Fruit fly (Drosophila melanogaster) whole organism, embryonic: Measurements from ENCODE around the gene Mtch.

Experiments used
- Antp ChIP-seq: fragments of 200-800 bp; sonication (Bioruptor generic); optimal IDR thresholded peaks from 3 replicates; lab custom pipeline; 2016; ENCODE audit warnings: missing biosample characterization, missing genetic modification characterization
- BEAF-32 ChIP-seq: fragments of 200-800 bp; sonication (Bioruptor generic); optimal IDR thresholded peaks from 3 replicates; lab custom pipeline; 2017; ENCODE audit warnings: missing biosample characterization, missing genetic modification characterization, mild to moderate bottlenecking, moderate library complexity, missing genetic modification reagents
- CG11093 ChIP-seq: fragments of 200-800 bp; sonication (Bioruptor generic); IDR thresholded peaks from 3 replicates; pipeline ENCODE4 v1.3.6; 2022; ENCODE audit warnings: missing biosample characterization, missing genetic modification characterization
- CG12155 ChIP-seq: fragments of 200-800 bp; sonication (Bioruptor generic); optimal IDR thresholded peaks from 3 replicates; lab custom pipeline; 2016; ENCODE audit warnings: missing biosample characterization, missing genetic modification characterization
- CG1233 ChIP-seq: fragments of 200-800 bp; sonication (Bioruptor generic); optimal IDR thresholded peaks from 4 replicates; lab custom pipeline; 2018; ENCODE audit warnings: missing biosample characterization, mild to moderate bottlenecking, missing genetic modification characterization
- CG12769 ChIP-seq: fragments of 200-800 bp; sonication (Bioruptor generic); optimal IDR thresholded peaks from 2 replicates; lab custom pipeline; 2019; ENCODE audit warnings: missing biosample characterization, mild to moderate bottlenecking, missing genetic modification characterization, moderate library complexity
- CG14441 ChIP-seq: fragments of 200-800 bp; sonication (Bioruptor generic); IDR thresholded peaks from 2 replicates; pipeline ENCODE4 v1.3.6; 2022; ENCODE audit warnings: missing biosample characterization, missing genetic modification characterization
- CG1792 ChIP-seq: fragments of 200-800 bp; sonication (Bioruptor generic); optimal IDR thresholded peaks from 2 replicates; lab custom pipeline; 2016; ENCODE audit warnings: missing biosample characterization, missing genetic modification characterization
- CG1832 ChIP-seq: fragments of 200-800 bp; sonication (Bioruptor generic); optimal IDR thresholded peaks from 2 replicates; lab custom pipeline; 2017; ENCODE audit warnings: missing biosample characterization, mild to moderate bottlenecking, missing genetic modification characterization, inconsistent platforms
- CG18764 ChIP-seq: fragments of 200-800 bp; sonication (Bioruptor generic); optimal IDR thresholded peaks from 3 replicates; lab custom pipeline; 2016; ENCODE audit warnings: missing biosample characterization, missing genetic modification characterization
- CG42726 ChIP-seq: fragments of 200-800 bp; sonication (Bioruptor generic); IDR thresholded peaks from 2 replicates; pipeline ENCODE4 v1.3.6; 2022; ENCODE audit warnings: missing biosample characterization, missing genetic modification characterization; ENCODE audit not compliant: partially characterized antibody
- CG6654 ChIP-seq: fragments of 200-800 bp; sonication (Bioruptor generic); optimal IDR thresholded peaks from 2 replicates; lab custom pipeline; 2017; ENCODE audit warnings: missing biosample characterization, mild to moderate bottlenecking, missing genetic modification characterization
- CG6791 ChIP-seq: fragments of 200-800 bp; sonication (Bioruptor generic); IDR thresholded peaks from 3 replicates; pipeline ENCODE4 v1.3.6; 2022; ENCODE audit warnings: missing biosample characterization, missing genetic modification characterization; ENCODE audit not compliant: partially characterized antibody
- CG7556 ChIP-seq: fragments of 200-800 bp; sonication (Bioruptor generic); optimal IDR thresholded peaks from 2 replicates; lab custom pipeline; 2017; ENCODE audit warnings: missing biosample characterization, mild to moderate bottlenecking, missing genetic modification characterization
- CG7839 ChIP-seq: fragments of 200-800 bp; sonication (Bioruptor generic); optimal IDR thresholded peaks from 3 replicates; lab custom pipeline; 2018; ENCODE audit warnings: missing biosample characterization, mild to moderate bottlenecking, missing genetic modification characterization, moderate library complexity
- CG9817 ChIP-seq: fragments of 200-800 bp; sonication (Bioruptor generic); optimal IDR thresholded peaks from 2 replicates; lab custom pipeline; 2018; ENCODE audit warnings: missing biosample characterization, mild to moderate bottlenecking, missing genetic modification characterization, moderate library complexity
- CrebB ChIP-seq: fragments of 200-800 bp; sonication (Bioruptor generic); optimal IDR thresholded peaks from 3 replicates; lab custom pipeline; 2018; ENCODE audit warnings: missing biosample characterization, mild to moderate bottlenecking, missing genetic modification characterization
- D19B ChIP-seq: fragments of 200-800 bp; sonication (Bioruptor generic); optimal IDR thresholded peaks from 2 replicates; lab custom pipeline; 2017; ENCODE audit warnings: missing biosample characterization, mild to moderate bottlenecking, missing genetic modification characterization
- Dll ChIP-seq: fragments of 200-800 bp; sonication (Bioruptor generic); IDR thresholded peaks from 4 replicates; pipeline ENCODE4 v1.3.6; 2022; ENCODE audit warnings: missing biosample characterization, missing genetic modification characterization; ENCODE audit not compliant: partially characterized antibody
- Doc2 ChIP-seq: fragments of 200-800 bp; sonication (Bioruptor generic); IDR thresholded peaks from 2 replicates; pipeline ENCODE4 v1.3.6; 2022; ENCODE audit warnings: missing biosample characterization, missing genetic modification characterization
- HLH3B ChIP-seq: fragments of 200-800 bp; sonication (Bioruptor generic); IDR thresholded peaks from 2 replicates; pipeline ENCODE4 v1.3.6; 2022; ENCODE audit warnings: missing biosample characterization, missing genetic modification characterization
- HLHmδ ChIP-seq: fragments of 200-800 bp; sonication (Bioruptor generic); optimal IDR thresholded peaks from 2 replicates; lab custom pipeline; 2018; ENCODE audit warnings: missing biosample characterization, mild to moderate bottlenecking, missing genetic modification characterization, moderate library complexity
- HmgZ ChIP-seq: fragments of 200-800 bp; sonication (Bioruptor generic); optimal IDR thresholded peaks from 2 replicates; lab custom pipeline; 2018; ENCODE audit warnings: missing biosample characterization, mild to moderate bottlenecking, missing genetic modification characterization
- Hmr ChIP-seq: fragments of 200-800 bp; sonication (Bioruptor generic); optimal IDR thresholded peaks from 3 replicates; lab custom pipeline; 2017; ENCODE audit warnings: mild to moderate bottlenecking, missing biosample characterization, missing genetic modification reagents, missing genetic modification characterization
- Hr51 ChIP-seq, 2 experiments: fragments of 200-800 bp; sonication (Bioruptor generic); optimal IDR thresholded peaks; 2 replicates in 1 of 2; 3 replicates in 1 of 2; lab custom pipeline; 2016 to 2018; ENCODE audit warnings: missing biosample characterization in 2 of 2, missing genetic modification characterization in 2 of 2, mild to moderate bottlenecking in 1 of 2, moderate library complexity in 1 of 2
- Hr78 ChIP-seq, 2 experiments: fragments of 200-800 bp in 1 of 2; fragments of >200 bp in 1 of 2; sonication (Bioruptor generic) in 1 of 2; optimal IDR thresholded peaks; 2 replicates each; lab custom pipeline; 2017 to 2019; ENCODE audit warnings: missing biosample characterization in 2 of 2, missing genetic modification characterization in 2 of 2, mild to moderate bottlenecking in 1 of 2, moderate library complexity in 1 of 2
- Kr ChIP-seq: fragments of 200-800 bp; sonication (Bioruptor generic); optimal IDR thresholded peaks from 2 replicates; lab custom pipeline; 2017; ENCODE audit warnings: missing biosample characterization, mild to moderate bottlenecking, missing genetic modification characterization
- Lhr ChIP-seq: fragments of 200-800 bp; sonication (Bioruptor generic); optimal IDR thresholded peaks from 3 replicates; lab custom pipeline; 2017; ENCODE audit warnings: mild to moderate bottlenecking, missing biosample characterization, missing genetic modification reagents, missing genetic modification characterization
- MESR4 ChIP-seq: fragments of 200-800 bp; sonication (Bioruptor generic); optimal IDR thresholded peaks from 2 replicates; lab custom pipeline; 2018; ENCODE audit warnings: missing biosample characterization, mild to moderate bottlenecking, missing genetic modification characterization, moderate library complexity
- MTF-1 ChIP-seq: fragments of 200-800 bp; sonication (Bioruptor generic); optimal IDR thresholded peaks from 2 replicates; lab custom pipeline; 2018; ENCODE audit warnings: missing biosample characterization, mild to moderate bottlenecking, missing genetic modification characterization, borderline replicate concordance
- Mad ChIP-seq: fragments of 200-800 bp; sonication (Bioruptor generic); optimal IDR thresholded peaks from 2 replicates; lab custom pipeline; 2016; ENCODE audit warnings: missing biosample characterization, missing genetic modification characterization
- Mrtf ChIP-seq: fragments of 200-800 bp; sonication (Bioruptor generic); IDR thresholded peaks from 3 replicates; pipeline ENCODE4 v1.3.6; 2022; ENCODE audit warnings: missing biosample characterization, missing genetic modification characterization
- Neu2 ChIP-seq: fragments of 200-800 bp; sonication (Bioruptor generic); optimal IDR thresholded peaks from 3 replicates; lab custom pipeline; 2016; ENCODE audit warnings: missing biosample characterization, missing genetic modification characterization, borderline replicate concordance
- Oaz ChIP-seq: fragments of 200-800 bp; sonication (Bioruptor generic); IDR thresholded peaks from 2 replicates; pipeline ENCODE4 v1.3.6; 2022; ENCODE audit warnings: missing biosample characterization, missing genetic modification characterization
- Sin3A ChIP-seq: fragments of >200 bp; optimal IDR thresholded peaks from 2 replicates; lab custom pipeline; 2018
- dan ChIP-seq: fragments of 200-800 bp; sonication (Bioruptor generic); IDR thresholded peaks from 2 replicates; pipeline ENCODE4 v1.3.6; 2022; ENCODE audit warnings: missing biosample characterization, missing genetic modification characterization
- fd96Cb ChIP-seq: fragments of 200-800 bp; sonication (Bioruptor generic); optimal IDR thresholded peaks from 2 replicates; lab custom pipeline; 2018; ENCODE audit warnings: missing biosample characterization, mild to moderate bottlenecking, missing genetic modification characterization, moderate library complexity
- ftz-f1 ChIP-seq: fragments of 200-800 bp; sonication (Bioruptor generic); optimal IDR thresholded peaks from 2 replicates; lab custom pipeline; 2016; ENCODE audit warnings: missing biosample characterization, missing genetic modification characterization
- gcm2 ChIP-seq: fragments of 200-800 bp; sonication (Bioruptor generic); optimal IDR thresholded peaks from 2 replicates; lab custom pipeline; 2016; ENCODE audit warnings: missing biosample characterization, missing genetic modification characterization
- mirr ChIP-seq: fragments of 200-800 bp; sonication (Bioruptor generic); optimal IDR thresholded peaks from 3 replicates; lab custom pipeline; 2018; ENCODE audit warnings: missing biosample characterization, mild to moderate bottlenecking, missing genetic modification characterization
- otp ChIP-seq: fragments of 200-800 bp; sonication (Bioruptor generic); IDR thresholded peaks from 3 replicates; pipeline ENCODE4, ENCODE4 v1.3.6; 2022; ENCODE audit warnings: missing biosample characterization, missing genetic modification characterization
- phol ChIP-seq: fragments of 200-800 bp; sonication (Bioruptor generic); optimal IDR thresholded peaks from 3 replicates; lab custom pipeline; 2018; ENCODE audit warnings: missing biosample characterization, mild to moderate bottlenecking, missing genetic modification characterization, moderate library complexity
- pita ChIP-seq: fragments of 200-800 bp; sonication (Bioruptor generic); optimal IDR thresholded peaks from 2 replicates; lab custom pipeline; 2017; ENCODE audit warnings: missing biosample characterization, mild to moderate bottlenecking, missing genetic modification characterization
- slbo ChIP-seq: fragments of 200-800 bp; sonication (Bioruptor generic); IDR thresholded peaks from 2 replicates; pipeline ENCODE4 v1.3.6; 2022; ENCODE audit warnings: missing biosample characterization, missing genetic modification characterization
- slou ChIP-seq: fragments of 200-800 bp; sonication (Bioruptor generic); optimal IDR thresholded peaks from 3 replicates; lab custom pipeline; 2016; ENCODE audit warnings: missing biosample characterization, missing genetic modification characterization
- sob ChIP-seq: fragments of 200-800 bp; sonication (Bioruptor generic); IDR thresholded peaks from 2 replicates; pipeline ENCODE4 v1.3.6; 2022; ENCODE audit warnings: missing biosample characterization, missing genetic modification characterization
- tgo ChIP-seq: fragments of 200-800 bp; sonication (Bioruptor generic); IDR thresholded peaks from 3 replicates; pipeline ENCODE4 v1.3.6; 2022; ENCODE audit warnings: missing biosample characterization, missing genetic modification characterization
- trh ChIP-seq: fragments of 200-800 bp; sonication (Bioruptor generic); optimal IDR thresholded peaks from 2 replicates; lab custom pipeline; 2016; ENCODE audit warnings: missing biosample characterization, missing genetic modification characterization

Mtch gene

DNA sequence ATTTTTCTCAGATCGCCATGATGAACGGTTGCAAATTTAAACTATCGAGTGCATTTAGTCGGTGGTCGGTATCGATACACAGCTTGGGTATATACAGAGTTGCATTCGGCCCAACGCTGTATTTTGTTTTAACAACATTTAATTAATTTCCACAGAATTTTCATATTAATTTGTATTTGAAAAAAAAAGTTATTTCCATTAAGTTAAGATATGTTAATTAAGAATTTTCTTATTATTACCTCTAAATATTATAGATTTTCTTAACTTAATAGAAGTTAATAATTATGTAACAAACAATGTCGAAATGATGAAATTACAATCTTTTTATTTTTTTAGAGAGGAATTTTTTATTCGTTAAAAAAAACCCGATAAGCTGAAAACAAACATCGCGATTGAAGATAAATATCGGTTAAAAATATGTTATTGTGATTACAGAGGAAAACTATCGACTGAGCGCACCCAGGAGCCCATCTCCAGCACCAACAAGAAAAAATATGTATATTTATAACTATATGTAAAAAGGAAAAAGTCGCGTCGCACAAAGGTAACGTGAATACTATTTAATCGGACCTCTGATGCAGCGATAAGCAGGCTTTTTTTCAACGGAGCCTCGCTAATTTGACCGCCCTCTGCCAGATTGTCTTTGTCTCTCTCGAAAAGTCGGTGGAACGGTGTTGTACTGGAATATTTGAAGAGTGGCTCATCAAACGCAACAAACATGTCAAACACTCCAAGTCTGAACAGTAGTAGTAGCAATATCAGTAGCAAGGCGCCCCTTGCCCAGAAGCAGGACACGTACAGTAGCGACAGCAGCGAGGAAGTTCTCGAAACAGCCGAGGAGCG is 15.5 kb downstream of the Mtch start, which contains the start of the genes rno and mri (continued):
- peak; percentile 77 for TF ChIP-seq CG9817
- peak; percentile 13 for TF ChIP-seq CrebB (tag; lab: Kevin White, UChicago)
- peak; percentile 71 for TF ChIP-seq Hmr (GFP tag; lab: Kevin White, UChicago)
- TF ChIP-seq CG12155, result peak; percentile 42
- peak; percentile 44 for TF ChIP-seq trh (GFP tag; lab: Kevin White, UChicago)
- no peak for TF ChIP-seq HLHmδ (GFP tag; lab: Kevin White, UChicago)
- peak; percentile 77 for TF ChIP-seq tgo (GFP tag; lab: Robert Waterston, UW)
- TF ChIP-seq slbo (GFP tag; lab: Robert Waterston, UW), result peak; percentile 78
- peak; percentile 78 for TF ChIP-seq CG14441 (GFP tag; lab: Robert Waterston, UW)
- TF ChIP-seq CG7839 (tag; lab: Kevin White, UChicago), result peak; percentile 81
- no peak for TF ChIP-seq Sin3A (lab: Kevin White, UChicago)
- TF ChIP-seq ftz-f1 (GFP tag; lab: Kevin White, UChicago), result no peak
- TF ChIP-seq Mrtf (GFP tag; lab: Robert Waterston, UW), result 0 out of 3 replicates have a peak, but pooled peaks have one; percentile 42
- TF ChIP-seq CG1832 (GFP tag; lab: Kevin White, UChicago), result no peak
- peak; percentile 69 for TF ChIP-seq CG7556 (GFP tag; lab: Kevin White, UChicago)
- no peak for TF ChIP-seq Neu2 (GFP tag; lab: Kevin White, UChicago)
- no peak for TF ChIP-seq CG1792 (GFP tag; lab: Kevin White, UChicago)
- peak; percentile 74 for TF ChIP-seq HLH3B
- TF ChIP-seq fd96Cb (tag; lab: Kevin White, UChicago), result peak; percentile 79
- no peak for TF ChIP-seq slou
- TF ChIP-seq CG18764 (GFP tag; lab: Kevin White, UChicago), result peak; percentile 50
- TF ChIP-seq CG1233 (GFP tag; lab: Kevin White, UChicago), result peak; percentile 68
- TF ChIP-seq pita (GFP tag; lab: Kevin White, UChicago), result no peak
- TF ChIP-seq gcm2 (GFP tag; lab: Kevin White, UChicago), result no peak
- TF ChIP-seq otp (GFP tag; lab: Robert Waterston, UW), result 0 out of 3 replicates have a peak, but pooled peaks have one; percentile 32
- no peak for TF ChIP-seq Doc2 (GFP tag; lab: Robert Waterston, UW)
- TF ChIP-seq Antp (GFP tag; lab: Kevin White, UChicago), result no peak
- no peak for TF ChIP-seq D19B (GFP tag; lab: Kevin White, UChicago)
- TF ChIP-seq CG6791 (GFP tag; lab: Robert Waterston, UW), result peak; percentile 92
- TF ChIP-seq sob (GFP tag; lab: Robert Waterston, UW), result peak; percentile 69
- peak; percentile 91 for TF ChIP-seq CG42726 (GFP tag; lab: Robert Waterston, UW)
- peak; percentile 99 for TF ChIP-seq phol (tag; lab: Kevin White, UChicago)
- no peak for TF ChIP-seq MTF-1
- TF ChIP-seq CG11093 (GFP tag; lab: Robert Waterston, UW), result peak; percentile 54; the same call in 1 of the 3 replicates
- peak; percentile 9 to 81 for TF ChIP-seq Hr51 (GFP tag; optimal IDR thresholded peaks at IDR 0.05; lab: Kevin White, UChicago)
- no peak for TF ChIP-seq Hr78 (GFP tag; optimal IDR thresholded peaks at IDR 0.05; lab: Kevin White, UChicago)
- TF ChIP-seq HmgZ, result peak; percentile 2
- no peak for TF ChIP-seq CG6654 (GFP tag; lab: Kevin White, UChicago)
- TF ChIP-seq Dll (GFP tag; lab: Robert Waterston, UW), result peak; percentile 95
- TF ChIP-seq dan, result no peak
- TF ChIP-seq MESR4 (GFP tag; lab: Kevin White, UChicago), result peak; percentile 93
- TF ChIP-seq Lhr (GFP tag; lab: Kevin White, UChicago), result peak; percentile 66
- TF ChIP-seq BEAF-32 (GFP tag; lab: Kevin White, UChicago), result peak; percentile 89
- TF ChIP-seq Oaz (GFP tag; lab: Robert Waterston, UW), result peak; percentile 63
- TF ChIP-seq Kr, result no peak
- TF ChIP-seq CG12769 (tag; lab: Kevin White, UChicago), result no peak
- TF ChIP-seq mirr, result no peak
- TF ChIP-seq Mad (GFP tag; lab: Kevin White, UChicago), result peak; percentile 10
